Worm (Caenorhabditis elegans) whole organism, midembryonic: Measurements from ENCODE around the gene zipt-7.2.

ENCODE experiments used
- T22C8.4 ChIP-seq: fragments of 200-800 bp; sonication (Bioruptor generic); IDR thresholded peaks from 2 replicates; pipeline ENCODE4 v1.3.6; 2022; ENCODE audit warnings: missing genetic modification characterization, missing compliant biosample characterization
- flt-1 ChIP-seq: fragments of 200-800 bp; sonication (Bioruptor generic); IDR thresholded peaks from 2 replicates; pipeline ENCODE4 v1.3.6; 2022; ENCODE audit warnings: missing genetic modification characterization, missing compliant biosample characterization
- ztf-29 ChIP-seq: fragments of 200-800 bp; sonication (Bioruptor generic); IDR thresholded peaks from 2 replicates; pipeline ENCODE4 v1.3.6; 2022; ENCODE audit warnings: missing genetic modification reagents, missing genetic modification characterization, missing compliant biosample characterization

ce11 chrX:15545485-15545884 lies 37.8 kb upstream of the zipt-7.2 start:
- no peak for TF ChIP-seq T22C8.4 (GFP tag; lab: Robert Waterston, UW)
- no peak for TF ChIP-seq flt-1 (GFP tag; lab: Robert Waterston, UW)
- no peak for TF ChIP-seq ztf-29 (GFP tag; lab: Robert Waterston, UW)
